Fruit fly (Drosophila melanogaster) whole organism, prepupa: ENCODE results near the gene prtp.
A peak's percentile ranks its signal among the peaks of the same experiment; 100 is the strongest.

Experiments
- Blimp-1 ChIP-seq: fragments of 200-800 bp; sonication (Bioruptor generic); optimal IDR thresholded peaks from 3 replicates; lab custom pipeline; 2017; ENCODE audit warnings: missing biosample characterization, missing genetic modification characterization, mild to moderate bottlenecking, moderate library complexity, missing genetic modification reagents
- CG10669 ChIP-seq: fragments of 200-800 bp; sonication (Bioruptor generic); optimal IDR thresholded peaks from 3 replicates; lab custom pipeline; 2018; ENCODE audit warnings: missing biosample characterization, mild to moderate bottlenecking, missing genetic modification characterization, moderate library complexity
- CG11294 ChIP-seq: fragments of 200-800 bp; sonication (Bioruptor generic); IDR thresholded peaks from 2 replicates; pipeline ENCODE4 v1.3.6; 2022; ENCODE audit warnings: missing biosample characterization, missing genetic modification characterization
- CG11762 ChIP-seq: fragments of 200-800 bp; sonication (Bioruptor generic); optimal IDR thresholded peaks from 3 replicates; lab custom pipeline; 2016; ENCODE audit warnings: missing biosample characterization, missing genetic modification characterization; ENCODE audit not compliant: insufficient read depth
- CG15336 ChIP-seq: fragments of 200-800 bp; sonication (Bioruptor generic); IDR thresholded peaks from 2 replicates; pipeline ENCODE4 v1.3.6; 2022; ENCODE audit warnings: missing biosample characterization, missing genetic modification characterization
- CG1621 ChIP-seq: fragments of 200-800 bp; sonication (Bioruptor generic); optimal IDR thresholded peaks from 3 replicates; lab custom pipeline; 2018; ENCODE audit warnings: missing biosample characterization, mild to moderate bottlenecking, missing genetic modification characterization
- CG16779 ChIP-seq: fragments of 200-800 bp; sonication (Bioruptor generic); optimal IDR thresholded peaks from 3 replicates; lab custom pipeline; 2017; ENCODE audit warnings: missing biosample characterization, mild to moderate bottlenecking, missing genetic modification characterization
- CG3032 ChIP-seq: fragments of 200-800 bp; optimal IDR thresholded peaks from 2 replicates; lab custom pipeline; 2019; ENCODE audit warnings: missing biosample characterization, mild to moderate bottlenecking, missing genetic modification characterization, moderate library complexity
- CG31627 ChIP-seq: fragments of 200-800 bp; sonication (Bioruptor generic); optimal IDR thresholded peaks from 3 replicates; lab custom pipeline; 2016; ENCODE audit warnings: missing biosample characterization, missing genetic modification characterization
- CG6163 ChIP-seq: fragments of 200-800 bp; sonication (Bioruptor generic); IDR thresholded peaks from 3 replicates; pipeline ENCODE4 v1.3.6; 2022; ENCODE audit warnings: missing biosample characterization, missing genetic modification characterization
- CG6276 ChIP-seq: fragments of 200-800 bp; sonication (Bioruptor generic); optimal IDR thresholded peaks from 2 replicates; lab custom pipeline; 2017; ENCODE audit warnings: missing biosample characterization, mild to moderate bottlenecking, missing genetic modification characterization
- CG6808 ChIP-seq: fragments of 200-800 bp; sonication (Bioruptor generic); optimal IDR thresholded peaks from 3 replicates; lab custom pipeline; 2017; ENCODE audit warnings: missing biosample characterization, missing genetic modification characterization, mild to moderate bottlenecking, moderate library complexity, missing genetic modification reagents
- CG6854 ChIP-seq: fragments of 200-800 bp; sonication (Bioruptor generic); optimal IDR thresholded peaks from 2 replicates; lab custom pipeline; 2017; ENCODE audit warnings: missing biosample characterization, mild to moderate bottlenecking, missing genetic modification characterization
- CG8119 ChIP-seq: fragments of 200-800 bp; sonication (Bioruptor generic); IDR thresholded peaks from 3 replicates; pipeline ENCODE4 v1.3.6; 2022; ENCODE audit warnings: missing biosample characterization, missing genetic modification characterization
- CG8319 ChIP-seq: fragments of 200-800 bp; sonication (Bioruptor generic); optimal IDR thresholded peaks from 3 replicates; lab custom pipeline; 2016; ENCODE audit warnings: missing biosample characterization, missing genetic modification characterization
- CG8632 ChIP-seq: fragments of 200-800 bp; sonication (Bioruptor generic); optimal IDR thresholded peaks from 3 replicates; lab custom pipeline; 2016; ENCODE audit warnings: missing biosample characterization, missing genetic modification characterization
- CG9139 ChIP-seq: fragments of 200-800 bp; sonication (Bioruptor generic); optimal IDR thresholded peaks from 3 replicates; lab custom pipeline; 2017; ENCODE audit warnings: missing biosample characterization, mild to moderate bottlenecking, missing genetic modification characterization
- Eip75B ChIP-seq: fragments of 200-800 bp; sonication (Bioruptor generic); optimal IDR thresholded peaks from 3 replicates; lab custom pipeline; 2016; ENCODE audit warnings: missing biosample characterization, missing genetic modification characterization
- Eip78C ChIP-seq: fragments of 200-800 bp; sonication (Bioruptor generic); peaks from one replicate; lab custom pipeline; 2016; ENCODE audit warnings: missing biosample characterization, missing genetic modification characterization
- Eip93F ChIP-seq: fragments of 200-800 bp; sonication (Bioruptor generic); optimal IDR thresholded peaks from 2 replicates; lab custom pipeline; 2016; ENCODE audit warnings: missing biosample characterization, mild to moderate bottlenecking, missing genetic modification characterization
- Ets21C ChIP-seq: fragments of 200-800 bp; sonication (Bioruptor generic); optimal IDR thresholded peaks from 3 replicates; lab custom pipeline; 2016; ENCODE audit warnings: missing biosample characterization, missing genetic modification characterization
- Ets96B ChIP-seq: fragments of 200-800 bp; optimal IDR thresholded peaks from 2 replicates; lab custom pipeline; 2019; ENCODE audit warnings: missing biosample characterization, mild to moderate bottlenecking, missing genetic modification characterization, moderate library complexity
- Gug ChIP-seq: fragments of 200-800 bp; sonication (Bioruptor generic); IDR thresholded peaks from 2 replicates; pipeline ENCODE4 v1.3.6; 2022; ENCODE audit warnings: missing biosample characterization, missing genetic modification characterization
- Hr39 ChIP-seq: fragments of 200-800 bp; sonication (Bioruptor generic); optimal IDR thresholded peaks from 2 replicates; lab custom pipeline; 2016; ENCODE audit warnings: missing biosample characterization, missing genetic modification characterization
- Hr4 ChIP-seq: fragments of 200-800 bp; sonication (Bioruptor generic); optimal IDR thresholded peaks from 3 replicates; lab custom pipeline; 2016; ENCODE audit warnings: missing biosample characterization, missing genetic modification characterization
- Met ChIP-seq: fragments of 200-800 bp; sonication (Bioruptor generic); optimal IDR thresholded peaks from 3 replicates; lab custom pipeline; 2016; ENCODE audit warnings: missing biosample characterization, missing genetic modification characterization
- OdsH ChIP-seq: fragments of 200-800 bp; sonication (Bioruptor generic); optimal IDR thresholded peaks from 3 replicates; lab custom pipeline; 2016; ENCODE audit warnings: missing biosample characterization, missing genetic modification characterization
- Smox ChIP-seq: fragments of 200-800 bp; sonication (Bioruptor generic); optimal IDR thresholded peaks from 3 replicates; lab custom pipeline; 2016; ENCODE audit warnings: missing biosample characterization, missing genetic modification characterization
- Sox15 ChIP-seq: fragments of 200-800 bp; sonication (Bioruptor generic); optimal IDR thresholded peaks from 3 replicates; lab custom pipeline; 2016; ENCODE audit warnings: missing biosample characterization, missing genetic modification characterization
- achi ChIP-seq: fragments of 200-800 bp; sonication (Bioruptor generic); optimal IDR thresholded peaks from 3 replicates; lab custom pipeline; 2016; ENCODE audit warnings: missing biosample characterization, missing genetic modification characterization
- acj6 ChIP-seq: fragments of 200-800 bp; sonication (Bioruptor generic); optimal IDR thresholded peaks from 3 replicates; lab custom pipeline; 2016; ENCODE audit warnings: missing biosample characterization, missing genetic modification characterization
- cyc ChIP-seq: fragments of 200-800 bp; sonication (Bioruptor generic); optimal IDR thresholded peaks from 3 replicates; lab custom pipeline; 2016; ENCODE audit warnings: missing biosample characterization, missing genetic modification characterization
- dac ChIP-seq: fragments of 200-800 bp; sonication (Bioruptor generic); optimal IDR thresholded peaks from 2 replicates; lab custom pipeline; 2017; ENCODE audit warnings: missing biosample characterization, mild to moderate bottlenecking, missing genetic modification characterization
- dsx ChIP-seq: fragments of 200-800 bp; optimal IDR thresholded peaks from 3 replicates; lab custom pipeline; 2019; ENCODE audit warnings: missing biosample characterization, mild to moderate bottlenecking, missing genetic modification characterization, moderate library complexity; ENCODE audit not compliant: poor library complexity, severe bottlenecking
- eg ChIP-seq: fragments of 200-800 bp; sonication (Bioruptor generic); IDR thresholded peaks from 3 replicates; pipeline ENCODE4 v1.3.6; 2022; ENCODE audit warnings: missing biosample characterization, missing genetic modification characterization
- esn ChIP-seq: fragments of 200-800 bp; sonication (Bioruptor generic); optimal IDR thresholded peaks from 2 replicates; lab custom pipeline; 2016; ENCODE audit warnings: missing biosample characterization, mild to moderate bottlenecking, missing genetic modification characterization, moderate library complexity
- fd59A ChIP-seq: fragments of 200-800 bp; sonication (Bioruptor generic); optimal IDR thresholded peaks from 2 replicates; lab custom pipeline; 2017; ENCODE audit warnings: missing biosample characterization, mild to moderate bottlenecking, missing genetic modification characterization, missing genetic modification reagents
- fkh ChIP-seq: fragments of 200-800 bp; sonication (Bioruptor generic); optimal IDR thresholded peaks from 3 replicates; lab custom pipeline; 2017; ENCODE audit warnings: missing biosample characterization, mild to moderate bottlenecking, missing genetic modification characterization, moderate library complexity
- spab ChIP-seq: fragments of 200-800 bp; sonication (Bioruptor generic); optimal IDR thresholded peaks from 2 replicates; lab custom pipeline; 2017; ENCODE audit warnings: missing biosample characterization, mild to moderate bottlenecking, missing genetic modification characterization, missing genetic modification reagents
- ss ChIP-seq, 2 experiments: fragments of 200-800 bp; sonication (Bioruptor generic); optimal IDR thresholded peaks; 2 replicates in 1 of 2; 3 replicates in 1 of 2; lab custom pipeline; 2017 to 2018; ENCODE audit warnings: mild to moderate bottlenecking in 2 of 2, missing biosample characterization in 2 of 2, missing genetic modification characterization in 2 of 2, moderate library complexity in 1 of 2
- svp ChIP-seq: fragments of 200-800 bp; sonication (Bioruptor generic); peaks from one replicate; lab custom pipeline; 2016; ENCODE audit warnings: missing biosample characterization, missing genetic modification characterization
- vri ChIP-seq: fragments of 200-800 bp; sonication (Bioruptor generic); optimal IDR thresholded peaks from 3 replicates; lab custom pipeline; 2016; ENCODE audit warnings: missing biosample characterization, mild to moderate bottlenecking, missing genetic modification characterization

Gene prtp

dm6 chrX:11700765-11701164, 15.8 kb upstream of the prtp start:
- TF ChIP-seq CG8119: no peak
- no peak for TF ChIP-seq Ets21C
- no peak for TF ChIP-seq CG16779 (tag; lab: Kevin White, UChicago)
- no peak for TF ChIP-seq CG1621 (tag; lab: Kevin White, UChicago)
- TF ChIP-seq Eip75B (GFP tag; lab: Kevin White, UChicago): no peak
- no peak for TF ChIP-seq fd59A (GFP tag; lab: Kevin White, UChicago)
- TF ChIP-seq CG11294: no peak
- TF ChIP-seq Blimp-1: no peak
- no peak for TF ChIP-seq CG8632 (GFP tag; lab: Kevin White, UChicago)
- no peak for TF ChIP-seq CG31627 (GFP tag; lab: Kevin White, UChicago)
- TF ChIP-seq CG6808 (GFP tag; lab: Kevin White, UChicago): no peak
- TF ChIP-seq Ets96B: no peak
- no peak for TF ChIP-seq dsx (GFP tag; lab: Kevin White, UChicago)
- TF ChIP-seq OdsH (GFP tag; lab: Kevin White, UChicago): no peak
- no peak for TF ChIP-seq svp (GFP tag; lab: Kevin White, UChicago)
- no peak for TF ChIP-seq CG6163 (GFP tag; lab: Robert Waterston, UW)
- TF ChIP-seq vri (GFP tag; lab: Kevin White, UChicago): no peak
- TF ChIP-seq Smox (GFP tag; lab: Kevin White, UChicago): no peak
- no peak for TF ChIP-seq CG8319 (GFP tag; lab: Kevin White, UChicago)

dm6 chrX:11704929-11705612, 11.5 kb upstream of the prtp start, which contains the start of gene CG2444:
Gene CG2444 (minus strand): TSS chrX:11705300.
- TF ChIP-seq Hr39 (GFP tag; lab: Kevin White, UChicago) (no peak), Eip78C (GFP tag; lab: Kevin White, UChicago) (peak; percentile 28), CG3032 (tag; lab: Kevin White, UChicago) (no peak), cyc (GFP tag; lab: Kevin White, UChicago) (no peak), vri (GFP tag; lab: Kevin White, UChicago) (peak; percentile 49), CG11762 (GFP tag; lab: Kevin White, UChicago) (no peak), svp (GFP tag; lab: Kevin White, UChicago) (peak; percentile 98), Eip93F (GFP tag; lab: Kevin White, UChicago) (peak; percentile 67)

dm6 chrX:11709799-11710720, 6.5 kb upstream of the prtp start, which contains the start of gene FucT6:
Gene FucT6 (minus strand): TSS chrX:11709951.
- TF ChIP-seq CG16779 (tag; lab: Kevin White, UChicago): peak; percentile 38
- peak; percentile 16 for TF ChIP-seq Ets96B
- TF ChIP-seq Ets21C: no peak
- no peak for TF ChIP-seq Eip75B (GFP tag; lab: Kevin White, UChicago)
- TF ChIP-seq CG1621 (tag; lab: Kevin White, UChicago): peak; percentile 0
- no peak for TF ChIP-seq CG11294
- TF ChIP-seq fkh (GFP tag; lab: Kevin White, UChicago): no peak
- no peak for TF ChIP-seq OdsH (GFP tag; lab: Kevin White, UChicago)
- 0 out of 2 replicates have a peak, but pooled peaks have one; percentile 8 for TF ChIP-seq Gug
- TF ChIP-seq CG15336 (GFP tag; lab: Robert Waterston, UW): peak; percentile 72
- peak; percentile 20 for TF ChIP-seq dsx (GFP tag; lab: Kevin White, UChicago)
- TF ChIP-seq Hr39 (GFP tag; lab: Kevin White, UChicago): no peak
- TF ChIP-seq CG10669 (GFP tag; lab: Kevin White, UChicago): no peak
- TF ChIP-seq spab (GFP tag; lab: Kevin White, UChicago): no peak
- no peak for TF ChIP-seq CG31627 (GFP tag; lab: Kevin White, UChicago)
- peak; percentile 78 for TF ChIP-seq CG6163 (GFP tag; lab: Robert Waterston, UW)
- no peak for TF ChIP-seq dac (GFP tag; lab: Kevin White, UChicago)
- no peak for TF ChIP-seq Met (GFP tag; lab: Kevin White, UChicago)
- no peak for TF ChIP-seq CG6854 (GFP tag; lab: Kevin White, UChicago)
- TF ChIP-seq acj6 (GFP tag; lab: Kevin White, UChicago): no peak
- TF ChIP-seq eg (GFP tag; lab: Robert Waterston, UW): peak; percentile 76; the same call in 2 of the 3 replicates
- TF ChIP-seq CG8119: peak; percentile 61; the same call in 2 of the 3 replicates
- peak; percentile 47 to 54 for TF ChIP-seq ss (GFP tag; optimal IDR thresholded peaks at IDR 0.05; lab: Kevin White, UChicago)
- peak; percentile 6 for TF ChIP-seq esn (GFP tag; lab: Kevin White, UChicago)
- TF ChIP-seq achi (GFP tag; lab: Kevin White, UChicago): peak; percentile 7
- no peak for TF ChIP-seq CG9139 (GFP tag; lab: Kevin White, UChicago)
- no peak for TF ChIP-seq Sox15 (GFP tag; lab: Kevin White, UChicago)
- peak; percentile 61 for TF ChIP-seq svp (GFP tag; lab: Kevin White, UChicago)
- TF ChIP-seq CG6276 (GFP tag; lab: Kevin White, UChicago): peak; percentile 66
- TF ChIP-seq Hr4 (GFP tag; lab: Kevin White, UChicago): no peak
